Worm (Caenorhabditis elegans): ENCODE data around the gene C10C5.5.

ce11 chrIV:9403761-9404420 lies 22.7 kb downstream of the C10C5.5 start:
- TF ChIP-seq lin-39 (tag; optimal IDR thresholded peaks at IDR 0.05) (no peak), elt-1 (tag; optimal IDR thresholded peaks at IDR 0.05) (no peak), nhr-43 (tag; optimal IDR thresholded peaks at IDR 0.05; ENCODE audit: poor library complexity, severe bottlenecking) (no peak)

All from whole organism, L3 larva.